Worm (Caenorhabditis elegans) whole organism, mixed stage, embryonic: ENCODE results near the gene Y45F10B.12.

Source experiments
- elt-1 ChIP-seq: sonication (generic microtip); optimal IDR thresholded peaks from 2 replicates; lab custom pipeline; 2017; ENCODE audit warnings: missing genetic modification characterization, mild to moderate bottlenecking, missing compliant biosample characterization, antibody characterized with exemption, moderate library complexity, borderline replicate concordance; ENCODE audit not compliant: insufficient read depth
- elt-3 ChIP-seq: fragments of 150-350 bp; optimal IDR thresholded peaks from 2 replicates; lab custom pipeline; 2014; ENCODE audit warnings: missing biosample characterization, missing genetic modification characterization
- mab-5 ChIP-seq: fragments of 150-350 bp; optimal IDR thresholded peaks from 2 replicates; lab custom pipeline; 2014; ENCODE audit warnings: missing biosample characterization, missing genetic modification characterization
- mep-1 ChIP-seq: fragments of 150-350 bp; optimal IDR thresholded peaks from 2 replicates; lab custom pipeline; 2017; ENCODE audit warnings: missing biosample characterization, missing genetic modification reagents, missing genetic modification characterization, inconsistent platforms
- pha-4 ChIP-seq: fragments of 150-350 bp; optimal IDR thresholded peaks from 2 replicates; lab custom pipeline; 2018; ENCODE audit warnings: missing biosample characterization, missing genetic modification reagents, missing genetic modification characterization
- snpc-4 ChIP-seq: fragments of 150-350 bp; optimal IDR thresholded peaks from 2 replicates; lab custom pipeline; 2014; ENCODE audit warnings: missing biosample characterization, missing genetic modification characterization
- unc-120 ChIP-seq: sonication (generic microtip); optimal IDR thresholded peaks from 2 replicates; lab custom pipeline; 2017; ENCODE audit warnings: missing genetic modification characterization, missing compliant biosample characterization; ENCODE audit not compliant: poor library complexity, severe bottlenecking
- unc-62 ChIP-seq: fragments of 150-350 bp; optimal IDR thresholded peaks from 2 replicates; lab custom pipeline; 2014; ENCODE audit warnings: missing biosample characterization, missing genetic modification reagents, missing genetic modification characterization

DNA sequence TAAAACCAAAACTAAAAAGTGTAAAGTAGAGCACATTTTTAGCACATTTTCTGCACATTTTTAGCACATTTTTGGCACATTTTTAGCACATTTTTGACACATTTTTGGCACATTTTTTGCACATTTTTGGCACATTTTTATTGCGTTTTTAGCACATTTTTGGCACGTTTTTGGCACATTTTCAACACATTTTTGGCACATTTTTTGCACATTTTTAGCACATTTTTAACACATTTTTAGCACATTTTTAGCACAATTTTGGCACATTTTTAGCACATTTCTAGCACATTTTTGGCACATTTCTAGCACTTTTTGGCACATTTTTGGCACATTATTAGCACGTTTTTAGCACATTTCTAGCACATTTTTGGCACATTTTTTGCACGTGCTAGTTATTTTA lies 11.6 kb upstream of the Y45F10B.12 start:
- TF ChIP-seq pha-4 (tag; lab: Kevin White, UChicago) (no peak), elt-3 (no peak), unc-62 (no peak), mep-1 (no peak), elt-1 (tag; lab: Kevin White, UChicago) (no peak), mab-5 (tag; lab: Kevin White, UChicago) (no peak), snpc-4 (tag; lab: Kevin White, UChicago) (no peak), unc-120 (tag; lab: Kevin White, UChicago) (no peak)
